Fruit fly (Drosophila melanogaster) whole organism, larva: ENCODE measurements around the gene BG642312.
A peak's percentile ranks its signal among the peaks of the same experiment; 100 is the strongest.

Experiments used
- noc ChIP-seq: fragments of 200-800 bp; sonication (Bioruptor generic); optimal IDR thresholded peaks from 3 replicates; lab custom pipeline; 2019; ENCODE audit warnings: missing biosample characterization, mild to moderate bottlenecking, missing genetic modification characterization, moderate library complexity

Gene BG642312

DNA sequence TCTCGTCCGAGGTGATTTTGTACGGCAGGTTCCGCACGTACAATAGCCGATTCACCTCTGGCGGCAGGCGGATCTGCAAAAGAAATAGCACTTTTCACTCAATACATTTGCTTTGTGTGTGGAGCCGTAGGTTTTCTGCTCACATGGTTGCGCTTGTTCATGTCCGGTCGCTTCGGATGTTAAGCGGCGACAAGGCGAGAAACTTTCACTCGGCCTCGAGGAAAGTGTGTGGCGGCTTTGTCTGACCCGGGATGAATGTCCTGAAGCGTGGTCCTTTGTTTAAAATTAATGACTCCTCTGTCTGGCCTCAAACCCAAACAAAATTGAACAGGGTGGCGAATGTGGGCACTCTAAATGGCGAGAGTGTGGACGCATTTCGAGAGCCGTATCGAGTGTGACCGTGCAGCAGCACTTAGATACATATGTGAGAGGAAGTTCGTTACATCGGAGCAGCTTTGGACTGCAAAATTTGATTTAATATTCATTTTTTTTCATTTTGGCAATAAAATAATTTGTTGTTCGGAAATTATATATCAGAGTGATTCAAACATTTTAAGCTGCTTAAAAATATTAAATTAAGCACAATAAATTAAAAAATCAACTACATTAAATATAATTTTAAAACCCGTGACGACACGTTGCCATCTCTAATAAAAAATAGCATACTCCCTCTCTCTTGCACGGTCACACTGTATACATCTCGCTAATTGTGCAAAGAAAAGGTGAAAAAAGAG is 40.2 kb downstream of the BG642312 start, which contains the start of the genes Sf3b6 and Tnpo:
Sf3b6 (minus strand) TSS at position 358 of the 734 bp plus-strand sequence.
Tnpo (plus strand) TSS at position 659 of the 734 bp plus-strand sequence.
- TF ChIP-seq noc, result peak; percentile 80

DNA sequence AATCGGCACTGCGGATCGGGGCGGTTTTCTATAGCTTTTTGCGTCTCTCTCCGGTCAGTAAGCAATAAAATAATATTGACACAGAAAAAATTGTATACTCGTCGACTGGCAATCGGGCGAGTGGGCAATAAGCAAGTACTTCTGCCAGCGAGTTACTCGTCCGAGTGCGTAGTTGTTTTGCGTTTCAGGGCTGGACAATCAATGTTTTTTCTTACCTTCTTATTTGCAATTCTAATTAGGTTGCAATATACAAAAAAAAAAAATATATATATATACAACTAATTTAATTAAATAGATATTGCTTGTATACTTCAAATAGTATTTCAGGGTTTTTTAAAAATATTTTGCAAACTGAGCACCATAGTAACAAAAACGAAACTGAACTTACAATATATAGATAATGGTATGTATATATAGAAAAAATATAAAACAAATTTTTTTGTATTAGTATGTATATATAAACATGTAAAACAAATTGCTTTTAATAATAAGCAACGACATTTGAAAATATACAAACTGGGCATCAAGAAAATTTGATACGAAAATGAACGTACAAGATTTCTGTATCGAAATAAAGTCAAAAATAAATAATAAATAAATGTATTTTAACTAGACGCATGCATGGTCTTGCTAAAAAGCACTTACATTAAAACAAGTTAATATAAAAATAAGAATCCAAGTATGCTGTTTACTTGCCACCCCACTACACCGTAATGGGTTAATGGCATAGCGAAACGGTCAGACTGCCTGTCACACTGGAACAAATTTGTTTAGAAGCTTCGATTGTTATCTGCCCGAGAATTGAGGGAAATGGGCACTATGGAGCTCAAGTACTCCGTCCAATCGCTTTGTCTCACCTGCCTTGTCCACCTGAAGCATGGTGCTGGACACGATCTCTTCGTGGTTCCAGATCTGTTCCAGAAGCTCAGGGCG is 43.9 kb downstream of the BG642312 start, which contains the start of the genes D19A and CG7386:
D19A (minus strand) TSS at position 129 of the 933 bp plus-strand sequence.
CG7386 (plus strand) TSS at position 751 of the 933 bp plus-strand sequence.
- TF ChIP-seq noc, result peak; percentile 33

DNA sequence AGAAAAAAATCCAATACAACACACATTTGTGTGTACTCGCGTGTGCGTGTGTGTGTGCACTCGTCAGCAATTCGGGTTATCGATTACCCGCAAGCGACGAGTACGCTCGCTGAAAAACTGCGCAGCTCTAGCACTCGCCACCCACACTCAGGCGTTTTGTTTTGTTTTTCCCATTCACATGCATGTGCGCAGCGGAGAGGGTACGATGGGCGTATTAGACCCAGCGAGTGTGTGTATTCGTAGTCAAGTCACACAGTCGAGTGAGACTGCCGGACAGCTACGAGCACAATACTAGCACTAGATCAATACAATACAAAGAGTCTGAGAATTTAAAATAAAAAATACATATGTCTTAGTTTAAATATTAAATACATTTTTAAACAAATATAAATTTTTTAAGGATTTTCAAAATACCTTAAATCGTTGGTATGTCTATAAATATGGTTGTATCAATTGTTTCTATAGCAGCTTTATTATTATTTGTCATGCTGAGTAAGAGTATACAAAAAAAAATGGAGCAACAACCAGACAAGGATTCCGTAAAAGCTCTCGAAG is 48.2 kb downstream of the BG642312 start, which contains the start of the genes D19B and CG43293:
D19B (minus strand) TSS at position 37 of the 555 bp plus-strand sequence.
CG43293 (plus strand) TSS at position 306 of the 555 bp plus-strand sequence.
- TF ChIP-seq noc, result peak; percentile 72
